Fruit fly (Drosophila melanogaster): ENCODE data around the gene alpha-Est10.
A peak's percentile ranks its signal among the peaks of the same experiment; 100 is the strongest.

DNA sequence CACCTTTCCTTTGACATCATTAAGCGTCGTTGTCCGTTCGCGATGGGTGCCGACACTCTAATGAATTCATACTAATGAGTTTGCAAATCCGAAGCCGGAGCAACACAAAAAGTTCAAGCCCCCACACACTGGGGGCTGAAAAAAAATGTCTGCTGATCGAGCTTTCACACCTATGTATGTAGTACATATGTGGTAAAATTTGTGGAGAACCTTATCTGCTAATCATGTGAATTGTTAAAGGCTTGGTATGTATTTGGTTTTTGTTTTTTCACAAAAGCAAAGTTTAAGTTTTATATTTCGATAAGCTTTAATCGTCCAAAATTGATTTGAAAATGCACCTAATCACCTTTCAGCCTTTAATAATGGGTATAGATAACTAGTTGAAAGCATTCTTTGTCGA, 42.6 kb upstream of the alpha-Est10 start, which contains the start of gene alpha-Est5:
- TF ChIP-seq CG33017 (tag; optimal IDR thresholded peaks at IDR 0.05): peak; percentile 40
- TF ChIP-seq CG7045 (GFP tag; optimal IDR thresholded peaks at IDR 0.05): no peak
- peak; percentile 29 for TF ChIP-seq bab1 (GFP tag; optimal IDR thresholded peaks at IDR 0.05)
- no peak for TF ChIP-seq Crg-1 (GFP tag; optimal IDR thresholded peaks at IDR 0.05)
- no peak for TF ChIP-seq CG11617 (GFP tag; optimal IDR thresholded peaks at IDR 0.05)
- TF ChIP-seq cic (GFP tag; optimal IDR thresholded peaks at IDR 0.05): peak; percentile 46
- peak; percentile 41 for TF ChIP-seq CG1620 (GFP tag; optimal IDR thresholded peaks at IDR 0.05)
- no peak for TF ChIP-seq CG14711 (tag; optimal IDR thresholded peaks at IDR 0.05)
- TF ChIP-seq tj (GFP tag; optimal IDR thresholded peaks at IDR 0.05): peak; percentile 54

Data from whole organism, adult.